Fruit fly (Drosophila melanogaster): Measurements from ENCODE around the gene CG13398.

dm6 chr2L:8384985-8385519, 30.0 kb downstream of the CG13398 start:
- TF ChIP-seq CG8478 (optimal IDR thresholded peaks at IDR 0.05), result no peak
- no peak for TF ChIP-seq CTCF (optimal IDR thresholded peaks at IDR 0.05)
